Fruit fly (Drosophila melanogaster): Measurements from ENCODE around the gene Lk6.

The Lk6 gene

dm6 chr3R:11764279-11764880 lies at the start of gene Lk6 (continued):
- TF ChIP-seq CG8944 (GFP tag; optimal IDR thresholded peaks at IDR 0.05) (peak; percentile 19), CG16815 (GFP tag; optimal IDR thresholded peaks at IDR 0.05) (no peak), NC2β (GFP tag; optimal IDR thresholded peaks at IDR 0.05) (peak; percentile 23), Ptx1 (GFP tag; IDR thresholded peaks at IDR 0.05) (no peak), cato (GFP tag; optimal IDR thresholded peaks at IDR 0.05; ENCODE audit: borderline replicate concordance) (no peak), CG4424 (GFP tag; optimal IDR thresholded peaks at IDR 0.05) (peak; percentile 42), CG12104 (GFP tag; optimal IDR thresholded peaks at IDR 0.05) (no peak), CG15479 (GFP tag; optimal IDR thresholded peaks at IDR 0.05) (peak; percentile 17), Sry-δ (GFP tag; optimal IDR thresholded peaks at IDR 0.05) (peak; percentile 67), CG10431 (GFP tag; optimal IDR thresholded peaks at IDR 0.05) (peak; percentile 60), gem (tag; optimal IDR thresholded peaks at IDR 0.05) (peak; percentile 42), pnt (GFP tag; optimal IDR thresholded peaks at IDR 0.05) (peak; percentile 7), NfI (GFP tag; optimal IDR thresholded peaks at IDR 0.05) (no peak), kah (GFP tag; optimal IDR thresholded peaks at IDR 0.05) (no peak), pum (GFP tag; optimal IDR thresholded peaks at IDR 0.05) (peak; percentile 3), nerfin-2 (GFP tag; IDR thresholded peaks at IDR 0.05; ENCODE audit: partially characterized antibody) (no peak), CG43689 (GFP tag; IDR thresholded peaks at IDR 0.05) (no peak), Blimp-1 (GFP tag; optimal IDR thresholded peaks at IDR 0.05) (peak; percentile 30), ase (GFP tag; IDR thresholded peaks at IDR 0.05) (no peak), Hand (GFP tag; optimal IDR thresholded peaks at IDR 0.05) (peak; percentile 70), eyg (GFP tag; optimal IDR thresholded peaks at IDR 0.05) (no peak), Asciz (GFP tag; optimal IDR thresholded peaks at IDR 0.05) (peak; percentile 43), mld (GFP tag; IDR thresholded peaks at IDR 0.05; ENCODE audit: partially characterized antibody) (no peak), luna (GFP tag; optimal IDR thresholded peaks at IDR 0.05) (peak; percentile 52), CG7271 (tag; optimal IDR thresholded peaks at IDR 0.05) (no peak), dimm (GFP tag; IDR thresholded peaks at IDR 0.05) (no peak), fd102C (GFP tag; optimal IDR thresholded peaks at IDR 0.05) (peak; percentile 14), CG13775 (GFP tag; optimal IDR thresholded peaks at IDR 0.05) (peak; percentile 1), CG3838 (GFP tag; optimal IDR thresholded peaks at IDR 0.05) (no peak), NC2α (GFP tag; optimal IDR thresholded peaks at IDR 0.05) (no peak), dmrt11E (tag; optimal IDR thresholded peaks at IDR 0.05) (peak; percentile 20), HmgD (GFP tag; optimal IDR thresholded peaks at IDR 0.05) (peak; percentile 20), CG14667 (GFP tag; IDR thresholded peaks at IDR 0.05) (no peak), cas (GFP tag; IDR thresholded peaks at IDR 0.05) (no peak), Sox100B (GFP tag; optimal IDR thresholded peaks at IDR 0.05) (no peak), stc (GFP tag; IDR thresholded peaks at IDR 0.05) (no peak), CG6689 (GFP tag; IDR thresholded peaks at IDR 0.05) (no peak), CG10366 (GFP tag; IDR thresholded peaks at IDR 0.05) (no peak), Sin3A (optimal IDR thresholded peaks at IDR 0.05) (peak; percentile 76), CG10147 (GFP tag; optimal IDR thresholded peaks at IDR 0.05) (peak; percentile 62), crol (GFP tag; IDR thresholded peaks at IDR 0.05) (no peak), Nf-YA (GFP tag; IDR thresholded peaks at IDR 0.05) (no peak), CG14014 (GFP tag; IDR thresholded peaks at IDR 0.05) (no peak), CG4617 (GFP tag; optimal IDR thresholded peaks at IDR 0.05; ENCODE audit: borderline replicate concordance) (peak; percentile 15), gfzf (GFP tag; optimal IDR thresholded peaks at IDR 0.05) (peak; percentile 100), Doc2 (GFP tag; IDR thresholded peaks at IDR 0.05) (no peak), CG7786 (GFP tag; optimal IDR thresholded peaks at IDR 0.05) (peak; percentile 44), vvl (GFP tag; IDR thresholded peaks at IDR 0.05) (no peak), nerfin-1 (tag; optimal IDR thresholded peaks at IDR 0.05) (peak; percentile 52), CG4360 (GFP tag; IDR thresholded peaks at IDR 0.05) (no peak), Mad (GFP tag; optimal IDR thresholded peaks at IDR 0.05) (peak; percentile 60)
